Fruit fly (Drosophila melanogaster): ENCODE measurements around the gene Orct.

Gene Orct

dm6 chr3R:24283582-24284085 is 7.6 kb downstream of the Orct start, which contains the start of gene CG6356:
TSS of gene CG6356 (plus strand) at chr3R:24283955.
- TF ChIP-seq CG8281 (tag; optimal IDR thresholded peaks at IDR 0.05) (no peak), NfI (GFP tag; optimal IDR thresholded peaks at IDR 0.05) (no peak), Med (GFP tag) (peak; percentile 58), CG10462 (GFP tag; optimal IDR thresholded peaks at IDR 0.05) (no peak), BEAF-32 (GFP tag; optimal IDR thresholded peaks at IDR 0.05) (no peak), sug (tag; optimal IDR thresholded peaks at IDR 0.05) (peak; percentile 58), wor (GFP tag; IDR thresholded peaks at IDR 0.05) (no peak), tin (GFP tag; optimal IDR thresholded peaks at IDR 0.05) (no peak), CG9817 (tag; optimal IDR thresholded peaks at IDR 0.05) (no peak), Hsf (GFP tag; optimal IDR thresholded peaks at IDR 0.05) (no peak), mirr (GFP tag; optimal IDR thresholded peaks at IDR 0.05) (peak; percentile 5), CG32772 (GFP tag; IDR thresholded peaks at IDR 0.05) (no peak), CG7357 (GFP tag; IDR thresholded peaks at IDR 0.05) (no peak), CG16779 (GFP tag; IDR thresholded peaks at IDR 0.05) (0 out of 2 replicates have a peak, but pooled peaks have one; percentile 11), sob (GFP tag; IDR thresholded peaks at IDR 0.05) (peak; percentile 31; the same call in 1 of the 2 replicates), CoRest (tag; optimal IDR thresholded peaks at IDR 0.05) (no peak), CG11695 (GFP tag; IDR thresholded peaks at IDR 0.05) (no peak), CrebB (tag; optimal IDR thresholded peaks at IDR 0.05) (no peak), Rfx (GFP tag; IDR thresholded peaks at IDR 0.05) (peak; percentile 37), gsb-n (tag; optimal IDR thresholded peaks at IDR 0.05) (no peak), toy (GFP tag; IDR thresholded peaks at IDR 0.05) (no peak), Chrac-16 (GFP tag; optimal IDR thresholded peaks at IDR 0.05) (no peak), Six4 (GFP tag; optimal IDR thresholded peaks at IDR 0.05) (no peak), inv (GFP tag; IDR thresholded peaks at IDR 0.05; ENCODE audit: partially characterized antibody) (0 out of 2 replicates have a peak, but pooled peaks have one; percentile 16), CG10543 (GFP tag; optimal IDR thresholded peaks at IDR 0.05) (peak; percentile 87), sens (GFP tag) (no peak), CG4282 (GFP tag; optimal IDR thresholded peaks at IDR 0.05) (no peak), CG11456 (GFP tag; IDR thresholded peaks at IDR 0.05) (peak; percentile 69; the same call in 1 of the 3 replicates), Fer2 (tag; optimal IDR thresholded peaks at IDR 0.05) (no peak), peb (GFP tag; IDR thresholded peaks at IDR 0.05) (no peak), lab (GFP tag; optimal IDR thresholded peaks at IDR 0.05) (peak; percentile 14), CG4328 (GFP tag; optimal IDR thresholded peaks at IDR 0.05) (no peak), pros (GFP tag; optimal IDR thresholded peaks at IDR 0.05) (no peak), B-H1 (GFP tag; IDR thresholded peaks at IDR 0.05) (no peak), schlank (tag; optimal IDR thresholded peaks at IDR 0.05) (no peak), pan (optimal IDR thresholded peaks at IDR 0.05) (no peak), pan (GFP tag; optimal IDR thresholded peaks at IDR 0.05 in 1 of 2, IDR thresholded peaks at IDR 0.05 in 1 of 2) (no peak), TFAM (GFP tag; optimal IDR thresholded peaks at IDR 0.05) (no peak), CG1529 (GFP tag; optimal IDR thresholded peaks at IDR 0.05) (no peak), bigmax (GFP tag; optimal IDR thresholded peaks at IDR 0.05) (no peak), Ssrp (tag; optimal IDR thresholded peaks at IDR 0.05) (no peak), tio (GFP tag; optimal IDR thresholded peaks at IDR 0.05) (no peak), cad (GFP tag; optimal IDR thresholded peaks at IDR 0.05) (no peak), sr (GFP tag; IDR thresholded peaks at IDR 0.05) (no peak), E2f2 (GFP tag; IDR thresholded peaks at IDR 0.05) (no peak), CG32532 (GFP tag; IDR thresholded peaks at IDR 0.05) (no peak), CG14014 (GFP tag; IDR thresholded peaks at IDR 0.05) (no peak), oc (tag; optimal IDR thresholded peaks at IDR 0.05) (no peak), HHEX (GFP tag; optimal IDR thresholded peaks at IDR 0.05) (no peak), CG4730 (GFP tag; IDR thresholded peaks at IDR 0.05) (no peak), Hand (GFP tag; optimal IDR thresholded peaks at IDR 0.05) (no peak), tgo (GFP tag; IDR thresholded peaks at IDR 0.05) (no peak)
